Fruit fly (Drosophila melanogaster) whole organism, embryonic: ENCODE data around the gene HDAC3.

ENCODE experiments used
- usp ChIP-seq: fragments of >200 bp; optimal IDR thresholded peaks from 2 replicates; lab custom pipeline; 2017; ENCODE audit warnings: missing biosample characterization, missing genetic modification characterization
- wor ChIP-seq: fragments of 200-800 bp; sonication (Bioruptor generic); IDR thresholded peaks from 2 replicates; pipeline ENCODE4 v1.3.6; 2022; ENCODE audit warnings: missing biosample characterization, missing genetic modification characterization

dm6 chr3R:5485295-5485718, 10.9 kb upstream of the HDAC3 start, which contains the start of gene CG31550:
- peak; percentile 43; the same call in 1 of the 2 replicates for TF ChIP-seq wor
- no peak for TF ChIP-seq usp (GFP tag; lab: Kevin White, UChicago)
